Worm (Caenorhabditis elegans) whole organism, mixed stage, embryonic: ENCODE results near the gene B0336.12.

ENCODE experiments used
- ceh-43 ChIP-seq: fragments of 200-800 bp; sonication (Bioruptor generic); optimal IDR thresholded peaks from 2 replicates; lab custom pipeline; 2018; ENCODE audit warnings: mild to moderate bottlenecking, missing genetic modification characterization, moderate library complexity, missing compliant biosample characterization
- drap-1 ChIP-seq: fragments of 200-800 bp; sonication (Bioruptor generic); optimal IDR thresholded peaks from 3 replicates; lab custom pipeline; 2018; ENCODE audit warnings: mild to moderate bottlenecking, missing genetic modification characterization, missing compliant biosample characterization
- elt-3 ChIP-seq: fragments of 150-350 bp; optimal IDR thresholded peaks from 2 replicates; lab custom pipeline; 2014; ENCODE audit warnings: missing biosample characterization, missing genetic modification characterization
- lin-13 ChIP-seq: fragments of 150-350 bp; optimal IDR thresholded peaks from 2 replicates; lab custom pipeline; 2014; ENCODE audit warnings: missing biosample characterization, missing genetic modification characterization
- mep-1 ChIP-seq: fragments of 150-350 bp; optimal IDR thresholded peaks from 2 replicates; lab custom pipeline; 2017; ENCODE audit warnings: missing biosample characterization, missing genetic modification reagents, missing genetic modification characterization, inconsistent platforms
- nhr-12 ChIP-seq: fragments of 150-350 bp; optimal IDR thresholded peaks from 2 replicates; lab custom pipeline; 2014; ENCODE audit warnings: missing biosample characterization, missing genetic modification characterization
- nhr-28 ChIP-seq: fragments of 150-350 bp; optimal IDR thresholded peaks from 2 replicates; lab custom pipeline; 2014; ENCODE audit warnings: missing biosample characterization, missing genetic modification characterization
- ztf-11 ChIP-seq: fragments of 150-350 bp; optimal IDR thresholded peaks from 2 replicates; lab custom pipeline; 2014; ENCODE audit warnings: missing biosample characterization, missing genetic modification characterization

- TF ChIP-seq ztf-11 (tag; lab: Kevin White, UChicago) (no peak), lin-13 (tag; lab: Kevin White, UChicago) (no peak), mep-1 (tag; lab: Kevin White, UChicago) (no peak), nhr-12 (tag; lab: Kevin White, UChicago) (no peak), nhr-28 (tag; lab: Kevin White, UChicago) (no peak), elt-3 (no peak), drap-1 (GFP tag; lab: Kevin White, UChicago) (no peak), ceh-43 (no peak)
Measured at ce11 chrIII:5719105-5719831, 9.3 kb upstream of the B0336.12 start.
